Fruit fly (Drosophila melanogaster) whole organism, embryonic: ENCODE measurements around the gene Noc2.

ENCODE experiments used
- CG10209 ChIP-seq: fragments of 200-800 bp; sonication (Bioruptor generic); optimal IDR thresholded peaks from 3 replicates; lab custom pipeline; 2017; ENCODE audit warnings: missing biosample characterization, mild to moderate bottlenecking, missing genetic modification characterization, missing genetic modification reagents
- CG12071 ChIP-seq: fragments of 200-800 bp; sonication (Bioruptor generic); optimal IDR thresholded peaks from 3 replicates; lab custom pipeline; 2018; ENCODE audit warnings: missing biosample characterization, mild to moderate bottlenecking, missing genetic modification characterization
- CG1233 ChIP-seq: fragments of 200-800 bp; sonication (Bioruptor generic); optimal IDR thresholded peaks from 4 replicates; lab custom pipeline; 2018; ENCODE audit warnings: missing biosample characterization, mild to moderate bottlenecking, missing genetic modification characterization
- CG17328 ChIP-seq: fragments of 200-800 bp; sonication (Bioruptor generic); IDR thresholded peaks from 2 replicates; pipeline ENCODE4 v1.3.6; 2022; ENCODE audit warnings: missing biosample characterization, missing genetic modification characterization
- CG17385 ChIP-seq: fragments of 200-800 bp; sonication (Bioruptor generic); optimal IDR thresholded peaks from 3 replicates; lab custom pipeline; 2018; ENCODE audit warnings: missing biosample characterization, mild to moderate bottlenecking, missing genetic modification characterization
- CG17568 ChIP-seq: fragments of 200-800 bp; sonication (Bioruptor generic); optimal IDR thresholded peaks from 2 replicates; lab custom pipeline; 2018; ENCODE audit warnings: missing biosample characterization, mild to moderate bottlenecking, missing genetic modification characterization, moderate library complexity
- CG31388 ChIP-seq: fragments of 200-800 bp; sonication (Bioruptor generic); optimal IDR thresholded peaks from 2 replicates; lab custom pipeline; 2016; ENCODE audit warnings: missing biosample characterization, missing genetic modification characterization
- CG33213 ChIP-seq: fragments of 200-800 bp; sonication (Bioruptor generic); optimal IDR thresholded peaks from 3 replicates; lab custom pipeline; 2016; ENCODE audit warnings: missing biosample characterization, missing genetic modification characterization
- CG3407 ChIP-seq: fragments of 200-800 bp; sonication (Bioruptor generic); optimal IDR thresholded peaks from 2 replicates; lab custom pipeline; 2018; ENCODE audit warnings: missing biosample characterization, mild to moderate bottlenecking, missing genetic modification characterization
- CG5180 ChIP-seq: fragments of 200-800 bp; sonication (Bioruptor generic); optimal IDR thresholded peaks from 3 replicates; lab custom pipeline; 2017; ENCODE audit warnings: missing biosample characterization, missing genetic modification characterization, mild to moderate bottlenecking, moderate library complexity, missing genetic modification reagents
- CG6765 ChIP-seq: fragments of 200-800 bp; sonication (Bioruptor generic); optimal IDR thresholded peaks from 3 replicates; lab custom pipeline; 2017; ENCODE audit warnings: missing biosample characterization, mild to moderate bottlenecking, missing genetic modification characterization
- CG7786 ChIP-seq: fragments of 200-800 bp; sonication (Bioruptor generic); optimal IDR thresholded peaks from 2 replicates; lab custom pipeline; 2016; ENCODE audit warnings: missing biosample characterization, missing genetic modification characterization
- CG8765 ChIP-seq: fragments of 200-800 bp; sonication (Bioruptor generic); IDR thresholded peaks from 2 replicates; pipeline ENCODE4 v1.3.6; 2022; ENCODE audit warnings: missing biosample characterization, missing genetic modification characterization
- CG9817 ChIP-seq: fragments of 200-800 bp; sonication (Bioruptor generic); optimal IDR thresholded peaks from 2 replicates; lab custom pipeline; 2018; ENCODE audit warnings: missing biosample characterization, mild to moderate bottlenecking, missing genetic modification characterization, moderate library complexity
- CG9876 ChIP-seq: fragments of 200-800 bp; sonication (Bioruptor generic); optimal IDR thresholded peaks from 2 replicates; lab custom pipeline; 2016; ENCODE audit warnings: missing biosample characterization, missing genetic modification characterization
- CrebB ChIP-seq: fragments of 200-800 bp; sonication (Bioruptor generic); optimal IDR thresholded peaks from 3 replicates; lab custom pipeline; 2018; ENCODE audit warnings: missing biosample characterization, mild to moderate bottlenecking, missing genetic modification characterization
- Dad ChIP-seq: fragments of 200-800 bp; sonication (Bioruptor generic); optimal IDR thresholded peaks from 3 replicates; lab custom pipeline; 2016; ENCODE audit warnings: missing biosample characterization, missing genetic modification characterization
- Dbx ChIP-seq: fragments of 200-800 bp; sonication (Bioruptor generic); IDR thresholded peaks from 3 replicates; pipeline ENCODE4 v1.3.6; 2022; ENCODE audit warnings: missing biosample characterization, missing genetic modification characterization
- Doc2 ChIP-seq: fragments of 200-800 bp; sonication (Bioruptor generic); IDR thresholded peaks from 2 replicates; pipeline ENCODE4 v1.3.6; 2022; ENCODE audit warnings: missing biosample characterization, missing genetic modification characterization
- ERR ChIP-seq: fragments of 200-800 bp; sonication (Bioruptor generic); optimal IDR thresholded peaks from 2 replicates; lab custom pipeline; 2016; ENCODE audit warnings: missing biosample characterization, missing genetic modification characterization
- HLH4C ChIP-seq: fragments of 200-800 bp; sonication (Bioruptor generic); IDR thresholded peaks from 3 replicates; pipeline ENCODE4 v1.3.6; 2022; ENCODE audit warnings: missing biosample characterization, missing genetic modification characterization; ENCODE audit not compliant: partially characterized antibody
- Hand ChIP-seq: fragments of 200-800 bp; sonication (Bioruptor generic); optimal IDR thresholded peaks from 2 replicates; lab custom pipeline; 2017; ENCODE audit warnings: mild to moderate bottlenecking, missing biosample characterization, missing genetic modification reagents, missing genetic modification characterization
- Hmx ChIP-seq: fragments of 200-800 bp; sonication (Bioruptor generic); optimal IDR thresholded peaks from 2 replicates; lab custom pipeline; 2016; ENCODE audit warnings: missing biosample characterization, missing genetic modification characterization
- Mad ChIP-seq: fragments of 200-800 bp; sonication (Bioruptor generic); optimal IDR thresholded peaks from 2 replicates; lab custom pipeline; 2016; ENCODE audit warnings: missing biosample characterization, missing genetic modification characterization
- NK7.1 ChIP-seq: fragments of 200-800 bp; sonication (Bioruptor generic); optimal IDR thresholded peaks from 3 replicates; lab custom pipeline; 2016; ENCODE audit warnings: missing biosample characterization, missing genetic modification characterization
- NfI ChIP-seq: fragments of 200-800 bp; sonication (Bioruptor generic); optimal IDR thresholded peaks from 3 replicates; lab custom pipeline; 2018; ENCODE audit warnings: missing biosample characterization, mild to moderate bottlenecking, missing genetic modification characterization, moderate library complexity
- Rfx ChIP-seq: fragments of 200-800 bp; sonication (Bioruptor generic); IDR thresholded peaks from 2 replicates; pipeline ENCODE4 v1.3.6; 2022; ENCODE audit warnings: missing biosample characterization, missing genetic modification characterization
- Sry-β ChIP-seq: fragments of 200-800 bp; sonication (Bioruptor generic); optimal IDR thresholded peaks from 2 replicates; lab custom pipeline; 2018; ENCODE audit warnings: missing biosample characterization, mild to moderate bottlenecking, missing genetic modification characterization, moderate library complexity
- ab ChIP-seq: fragments of 200-800 bp; sonication (Bioruptor generic); optimal IDR thresholded peaks from 2 replicates; lab custom pipeline; 2016; ENCODE audit warnings: missing biosample characterization, missing genetic modification characterization
- ap ChIP-seq: fragments of 200-800 bp; sonication (Bioruptor generic); IDR thresholded peaks from 2 replicates; pipeline ENCODE4 v1.3.6; 2022; ENCODE audit warnings: missing biosample characterization, missing genetic modification characterization
- az2 ChIP-seq: fragments of 200-800 bp; sonication (Bioruptor generic); optimal IDR thresholded peaks from 3 replicates; lab custom pipeline; 2016; ENCODE audit warnings: missing biosample characterization, missing genetic modification characterization
- chm ChIP-seq: fragments of 200-800 bp; sonication (Bioruptor generic); IDR thresholded peaks from 2 replicates; pipeline ENCODE4 v1.3.6; 2022; ENCODE audit warnings: missing biosample characterization, missing genetic modification characterization
- croc ChIP-seq: fragments of 200-800 bp; sonication (Bioruptor generic); conservative IDR thresholded peaks from 3 replicates; pipeline ENCODE4 v1.3.6; 2022; ENCODE audit warnings: missing biosample characterization, missing genetic modification characterization
- crp ChIP-seq, 2 experiments: fragments of 200-800 bp; sonication (Bioruptor generic); optimal IDR thresholded peaks; 2 replicates in 1 of 2; 3 replicates in 1 of 2; lab custom pipeline; 2017; ENCODE audit warnings: missing biosample characterization in 2 of 2, missing genetic modification characterization in 2 of 2, mild to moderate bottlenecking in 1 of 2, moderate library complexity in 1 of 2
- da ChIP-seq: fragments of 200-800 bp; sonication (Bioruptor generic); optimal IDR thresholded peaks from 2 replicates; lab custom pipeline; 2016; ENCODE audit warnings: missing biosample characterization, missing genetic modification characterization
- dmrt99B ChIP-seq: fragments of 200-800 bp; sonication (Bioruptor generic); optimal IDR thresholded peaks from 2 replicates; lab custom pipeline; 2018; ENCODE audit warnings: missing biosample characterization, mild to moderate bottlenecking, missing genetic modification characterization, moderate library complexity
- ftz-f1 ChIP-seq: fragments of 200-800 bp; sonication (Bioruptor generic); optimal IDR thresholded peaks from 2 replicates; lab custom pipeline; 2016; ENCODE audit warnings: missing biosample characterization, missing genetic modification characterization
- gro ChIP-seq: fragments of 200-800 bp; sonication (Bioruptor generic); optimal IDR thresholded peaks from 2 replicates; lab custom pipeline; 2016; ENCODE audit warnings: missing biosample characterization, missing genetic modification characterization
- ind ChIP-seq: fragments of 200-800 bp; sonication (Bioruptor generic); optimal IDR thresholded peaks from 3 replicates; lab custom pipeline; 2016; ENCODE audit warnings: missing biosample characterization, missing genetic modification characterization
- lola ChIP-seq, 3 experiments: fragments of >200 bp in 2 of 3; fragments of 200-800 bp in 1 of 3; sonication (Bioruptor generic) in 1 of 3; optimal IDR thresholded peaks; 2 replicates each; lab custom pipeline; 2017 to 2019; ENCODE audit warnings: missing biosample characterization in 3 of 3, missing genetic modification characterization in 3 of 3, mild to moderate bottlenecking in 1 of 3, moderate library complexity in 1 of 3
- luna ChIP-seq: fragments of 200-800 bp; sonication (Bioruptor generic); optimal IDR thresholded peaks from 2 replicates; lab custom pipeline; 2016; ENCODE audit warnings: missing biosample characterization, missing genetic modification characterization
- nmo ChIP-seq: fragments of 200-800 bp; sonication (Bioruptor generic); optimal IDR thresholded peaks from 2 replicates; lab custom pipeline; 2018; ENCODE audit warnings: missing biosample characterization, mild to moderate bottlenecking, missing genetic modification characterization, moderate library complexity
- odd ChIP-seq: fragments of 200-800 bp; sonication (Bioruptor generic); optimal IDR thresholded peaks from 2 replicates; lab custom pipeline; 2017; ENCODE audit warnings: missing biosample characterization, mild to moderate bottlenecking, missing genetic modification characterization
- pho ChIP-seq: fragments of 200-800 bp; sonication (Bioruptor generic); optimal IDR thresholded peaks from 2 replicates; lab custom pipeline; 2016; ENCODE audit warnings: missing biosample characterization, missing genetic modification characterization
- pnt ChIP-seq: fragments of 200-800 bp; sonication (Bioruptor generic); optimal IDR thresholded peaks from 3 replicates; lab custom pipeline; 2016; ENCODE audit warnings: missing biosample characterization, missing genetic modification characterization
- rib ChIP-seq: fragments of 200-800 bp; sonication (Bioruptor generic); IDR thresholded peaks from 2 replicates; pipeline ENCODE4 v1.3.6; 2022; ENCODE audit warnings: missing biosample characterization, missing genetic modification characterization
- scrt ChIP-seq: fragments of 200-800 bp; sonication (Bioruptor generic); optimal IDR thresholded peaks from 2 replicates; lab custom pipeline; 2018; ENCODE audit warnings: missing biosample characterization, mild to moderate bottlenecking, missing genetic modification characterization, moderate library complexity
- seq ChIP-seq: fragments of 200-800 bp; sonication (Bioruptor generic); IDR thresholded peaks from 2 replicates; pipeline ENCODE4 v1.3.6; 2022; ENCODE audit warnings: missing biosample characterization, missing genetic modification characterization
- zf30C ChIP-seq: fragments of 200-800 bp; sonication (Bioruptor generic); optimal IDR thresholded peaks from 3 replicates; lab custom pipeline; 2018; ENCODE audit warnings: missing biosample characterization, mild to moderate bottlenecking, missing genetic modification characterization
- zfh1 ChIP-seq: fragments of 200-800 bp; sonication (Bioruptor generic); IDR thresholded peaks from 3 replicates; pipeline ENCODE4 v1.3.6; 2022; ENCODE audit warnings: missing biosample characterization, missing genetic modification characterization

Noc2 gene

DNA sequence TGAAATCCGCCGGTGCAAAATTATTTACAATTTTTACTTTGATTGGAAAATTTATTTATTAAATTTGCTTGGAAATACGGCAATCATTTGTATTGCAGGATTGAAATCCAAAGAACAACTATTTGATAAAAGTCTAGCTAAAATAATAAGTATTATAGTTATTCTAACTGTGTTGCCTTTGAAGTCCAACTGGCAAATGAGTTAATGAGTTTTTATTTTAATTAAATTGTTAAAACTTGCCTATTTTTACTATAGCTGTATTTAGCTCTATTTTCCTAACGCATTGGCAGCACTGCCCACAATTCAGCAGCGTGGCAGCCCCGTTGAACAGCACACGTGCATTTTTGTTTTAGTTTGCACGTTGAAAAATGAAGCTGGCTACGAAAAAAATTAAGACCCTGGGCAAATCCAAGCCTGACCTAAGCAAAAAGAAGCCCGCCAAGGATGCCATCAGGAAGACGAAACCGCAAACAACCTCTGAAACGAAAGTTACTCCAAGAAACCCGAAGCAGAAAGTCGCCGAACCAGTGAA, at the start of gene Noc2 (continued):
- TF ChIP-seq crp (GFP tag; optimal IDR thresholded peaks at IDR 0.05; lab: Kevin White, UChicago) (no peak), gro (GFP tag; lab: Kevin White, UChicago) (no peak), CG31388 (GFP tag; lab: Kevin White, UChicago) (peak; percentile 8), CG1233 (GFP tag; lab: Kevin White, UChicago) (no peak), CG9876 (GFP tag; lab: Kevin White, UChicago) (no peak), NfI (peak; percentile 47), ftz-f1 (GFP tag; lab: Kevin White, UChicago) (no peak), Doc2 (GFP tag; lab: Robert Waterston, UW) (no peak), CrebB (tag; lab: Kevin White, UChicago) (no peak), CG7786 (GFP tag; lab: Kevin White, UChicago) (no peak), odd (GFP tag; lab: Kevin White, UChicago) (no peak), seq (no peak), CG8765 (GFP tag; lab: Robert Waterston, UW) (0 out of 2 replicates have a peak, but pooled peaks have one; percentile 11), CG17568 (no peak), CG17385 (GFP tag; lab: Kevin White, UChicago) (peak; percentile 25), NK7.1 (GFP tag; lab: Kevin White, UChicago) (no peak), ERR (no peak), Rfx (GFP tag; lab: Robert Waterston, UW) (peak; percentile 68; the same call in 1 of the 2 replicates), croc (GFP tag; lab: Robert Waterston, UW) (no peak), chm (GFP tag; lab: Robert Waterston, UW) (no peak), CG6765 (GFP tag; lab: Kevin White, UChicago) (peak; percentile 53), ind (GFP tag; lab: Kevin White, UChicago) (peak; percentile 63), Mad (GFP tag; lab: Kevin White, UChicago) (peak; percentile 13), rib (GFP tag; lab: Robert Waterston, UW) (no peak), nmo (GFP tag; lab: Kevin White, UChicago) (peak; percentile 61), pho (GFP tag; lab: Kevin White, UChicago) (peak; percentile 31), CG33213 (GFP tag; lab: Kevin White, UChicago) (peak; percentile 45), ab (GFP tag; lab: Kevin White, UChicago) (no peak), Hmx (GFP tag; lab: Kevin White, UChicago) (no peak), scrt (GFP tag; lab: Kevin White, UChicago) (no peak), CG3407 (no peak), Dad (GFP tag; lab: Kevin White, UChicago) (no peak), luna (GFP tag; lab: Kevin White, UChicago) (no peak), CG5180 (GFP tag; lab: Kevin White, UChicago) (no peak), CG12071 (GFP tag; lab: Kevin White, UChicago) (no peak), lola (GFP tag; optimal IDR thresholded peaks at IDR 0.05; lab: Kevin White, UChicago) (peak in 1 of 3 experiments; percentile 30), pnt (GFP tag; lab: Kevin White, UChicago) (peak; percentile 21), CG9817 (peak; percentile 49), az2 (GFP tag; lab: Kevin White, UChicago) (peak; percentile 54), da (GFP tag; lab: Kevin White, UChicago) (no peak), Sry-β (peak; percentile 83), Dbx (GFP tag; lab: Robert Waterston, UW) (0 out of 3 replicates have a peak, but pooled peaks have one; percentile 44), HLH4C (GFP tag; lab: Robert Waterston, UW) (no peak), dmrt99B (tag; lab: Kevin White, UChicago) (peak; percentile 31), Hand (no peak), ap (GFP tag; lab: Robert Waterston, UW) (0 out of 2 replicates have a peak, but pooled peaks have one; percentile 32), CG10209 (GFP tag; lab: Kevin White, UChicago) (peak; percentile 27), CG17328 (GFP tag; lab: Robert Waterston, UW) (0 out of 2 replicates have a peak, but pooled peaks have one; percentile 24), zf30C (no peak), zfh1 (peak; percentile 65; the same call in 2 of the 3 replicates)
